Fruit fly (Drosophila melanogaster): Measurements from ENCODE around the gene Acsf3.

Acsf3 gene

dm6 chrX:7332493-7332892 lies 3.6 kb downstream of the Acsf3 start (continued):
- TF ChIP-seq CG13775 (GFP tag; optimal IDR thresholded peaks at IDR 0.05) = peak; percentile 33
- TF ChIP-seq CG14050 (GFP tag; IDR thresholded peaks at IDR 0.05) = no peak
- no peak for TF ChIP-seq CG3726 (GFP tag; IDR thresholded peaks at IDR 0.05)
- peak; percentile 86 for TF ChIP-seq Rfx (GFP tag; IDR thresholded peaks at IDR 0.05)
- peak; percentile 13 for TF ChIP-seq CG1233 (GFP tag; optimal IDR thresholded peaks at IDR 0.05)
- TF ChIP-seq vfl (GFP tag; optimal IDR thresholded peaks at IDR 0.05) = peak; percentile 46
- peak; percentile 45; the same call in 1 of the 2 replicates for TF ChIP-seq CG17328 (GFP tag; IDR thresholded peaks at IDR 0.05)
- TF ChIP-seq Nf-YA (GFP tag; IDR thresholded peaks at IDR 0.05) = no peak
- TF ChIP-seq HLH3B (GFP tag; IDR thresholded peaks at IDR 0.05) = peak; percentile 38; the same call in 1 of the 2 replicates
- no peak for TF ChIP-seq Six4 (GFP tag; optimal IDR thresholded peaks at IDR 0.05)
- TF ChIP-seq gsb-n (tag; optimal IDR thresholded peaks at IDR 0.05) = no peak
- TF ChIP-seq ind (GFP tag; optimal IDR thresholded peaks at IDR 0.05) = peak; percentile 62
- no peak for TF ChIP-seq CG15696 (tag; optimal IDR thresholded peaks at IDR 0.05)
- 0 out of 2 replicates have a peak, but pooled peaks have one; percentile 14 for TF ChIP-seq Ravus (GFP tag; IDR thresholded peaks at IDR 0.05)
- TF ChIP-seq CG12219 (GFP tag; optimal IDR thresholded peaks at IDR 0.05) = peak; percentile 53
- TF ChIP-seq btn (GFP tag; optimal IDR thresholded peaks at IDR 0.05) = no peak
- TF ChIP-seq B-H1 (GFP tag; IDR thresholded peaks at IDR 0.05) = peak; percentile 32; the same call in 1 of the 3 replicates
- no peak for TF ChIP-seq pan (optimal IDR thresholded peaks at IDR 0.05)
- peak in 1 of 2 experiments; percentile 60 for TF ChIP-seq pan (GFP tag; optimal IDR thresholded peaks at IDR 0.05 in 1 of 2, IDR thresholded peaks at IDR 0.05 in 1 of 2)
- TF ChIP-seq run (tag; optimal IDR thresholded peaks at IDR 0.05) = no peak
- no peak for TF ChIP-seq gcm2 (GFP tag; optimal IDR thresholded peaks at IDR 0.05)
- no peak for TF ChIP-seq tna (GFP tag; IDR thresholded peaks at IDR 0.05; ENCODE audit: partially characterized antibody)
- TF ChIP-seq Xrp1 (GFP tag; IDR thresholded peaks at IDR 0.05) = peak; percentile 58; the same call in 1 of the 2 replicates
- TF ChIP-seq gfzf (GFP tag; optimal IDR thresholded peaks at IDR 0.05) = no peak
- no peak for TF ChIP-seq Lpt (GFP tag; optimal IDR thresholded peaks at IDR 0.05)
- TF ChIP-seq cas (GFP tag; IDR thresholded peaks at IDR 0.05) = 0 out of 2 replicates have a peak, but pooled peaks have one; percentile 17
- no peak for TF ChIP-seq wek (GFP tag; optimal IDR thresholded peaks at IDR 0.05)
- peak; percentile 60 for TF ChIP-seq repo (GFP tag; optimal IDR thresholded peaks at IDR 0.05)
- peak; percentile 75 for TF ChIP-seq tio (GFP tag; optimal IDR thresholded peaks at IDR 0.05)
- TF ChIP-seq CG13123 (GFP tag; optimal IDR thresholded peaks at IDR 0.05) = no peak
- TF ChIP-seq E2f1 (GFP tag; IDR thresholded peaks at IDR 0.05) = peak; percentile 46
- TF ChIP-seq CG6272 (GFP tag; IDR thresholded peaks at IDR 0.05) = no peak
- TF ChIP-seq CG18262 (tag; optimal IDR thresholded peaks at IDR 0.05) = no peak
- no peak for TF ChIP-seq Lhr (GFP tag; optimal IDR thresholded peaks at IDR 0.05)
- peak; percentile 21 for TF ChIP-seq Ets97D (GFP tag; optimal IDR thresholded peaks at IDR 0.05)
- TF ChIP-seq CG13624 (GFP tag; optimal IDR thresholded peaks at IDR 0.05) = peak; percentile 71
- no peak for TF ChIP-seq cad (GFP tag; optimal IDR thresholded peaks at IDR 0.05)
- no peak for TF ChIP-seq CG8765 (GFP tag; IDR thresholded peaks at IDR 0.05)
- peak; percentile 63 for TF ChIP-seq NFAT (GFP tag; IDR thresholded peaks at IDR 0.05)
- no peak for TF ChIP-seq CG7271 (tag; optimal IDR thresholded peaks at IDR 0.05)
- TF ChIP-seq CG4854 (GFP tag; optimal IDR thresholded peaks at IDR 0.05) = peak; percentile 11
- no peak for TF ChIP-seq CG7745 (tag; optimal IDR thresholded peaks at IDR 0.05)
- no peak for TF ChIP-seq Doc2 (GFP tag; IDR thresholded peaks at IDR 0.05)
- peak; percentile 61 for TF ChIP-seq CG1603 (tag; optimal IDR thresholded peaks at IDR 0.05)
- no peak for TF ChIP-seq Sox100B (GFP tag; optimal IDR thresholded peaks at IDR 0.05)
- peak; percentile 39; the same call in 1 of the 3 replicates for TF ChIP-seq CG7357 (GFP tag; IDR thresholded peaks at IDR 0.05)
- TF ChIP-seq knrl (GFP tag; IDR thresholded peaks at IDR 0.05; ENCODE audit: partially characterized antibody) = no peak
- TF ChIP-seq CG3065 (GFP tag; optimal IDR thresholded peaks at IDR 0.05) = no peak
- peak; percentile 61; the same call in 1 of the 2 replicates for TF ChIP-seq MBD-R2 (GFP tag; IDR thresholded peaks at IDR 0.05)
- no peak for TF ChIP-seq Hey (tag; optimal IDR thresholded peaks at IDR 0.05)
- peak; percentile 46 for TF ChIP-seq Blimp-1 (GFP tag; optimal IDR thresholded peaks at IDR 0.05)
- TF ChIP-seq CG18619 (GFP tag; optimal IDR thresholded peaks at IDR 0.05) = peak; percentile 57
